Worm (Caenorhabditis elegans): Measurements from ENCODE around the gene taf-8.

DNA sequence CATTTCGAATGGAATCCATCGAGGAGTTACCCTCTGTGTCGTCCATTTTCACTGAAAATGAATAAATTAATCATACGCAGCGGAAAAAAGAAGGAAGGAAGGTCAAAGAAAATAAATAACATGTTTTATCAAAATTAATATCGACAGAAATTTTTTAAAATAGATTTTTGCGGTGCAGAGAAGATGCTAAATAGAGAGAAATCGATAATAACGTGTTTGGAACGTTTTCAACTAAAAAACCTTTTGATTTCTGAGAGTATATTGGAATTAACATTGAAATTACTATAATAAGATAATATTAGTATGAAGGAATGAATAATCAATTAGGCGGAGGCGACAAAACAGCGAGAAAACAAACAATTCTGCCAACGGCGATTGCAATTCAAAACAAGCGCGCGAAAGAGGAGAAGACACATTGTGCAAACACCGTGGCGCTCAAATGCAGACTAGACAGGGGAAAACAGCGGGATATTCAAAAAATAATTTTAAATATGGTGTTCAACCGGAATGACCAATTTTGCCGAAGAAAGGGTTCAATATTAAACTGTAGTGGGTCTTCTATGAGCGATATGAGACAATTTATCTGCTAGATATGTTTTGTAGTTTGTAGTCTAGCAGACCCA, 47.4 kb downstream of the taf-8 start, which contains the start of gene wee-1.3:
- TF ChIP-seq flh-1 (GFP tag; optimal IDR thresholded peaks at IDR 0.05) (no peak), elt-1 (tag; optimal IDR thresholded peaks at IDR 0.05; ENCODE audit: borderline replicate concordance, insufficient read depth) (no peak), elt-3 (tag; optimal IDR thresholded peaks at IDR 0.05) (no peak), ces-1 (GFP tag; optimal IDR thresholded peaks at IDR 0.05) (peak; percentile 58), lsy-2 (tag; optimal IDR thresholded peaks at IDR 0.05) (peak; percentile 89), ceh-39 (tag; optimal IDR thresholded peaks at IDR 0.05) (peak; percentile 45), nhr-12 (tag; optimal IDR thresholded peaks at IDR 0.05) (no peak), snpc-4 (tag; optimal IDR thresholded peaks at IDR 0.05) (no peak), pha-4 (tag; optimal IDR thresholded peaks at IDR 0.05) (peak; percentile 78), ztf-11 (tag; optimal IDR thresholded peaks at IDR 0.05) (no peak), unc-62 (GFP tag; optimal IDR thresholded peaks at IDR 0.05) (no peak), lin-32 (GFP tag; optimal IDR thresholded peaks at IDR 0.05) (no peak), cnd-1 (tag; optimal IDR thresholded peaks at IDR 0.05) (no peak), drap-1 (GFP tag; optimal IDR thresholded peaks at IDR 0.05) (peak; percentile 48)
